Worm (Caenorhabditis elegans): ENCODE data around the gene Y37E11AL.1.

The Y37E11AL.1 gene

ce11 chrIV:3742426-3742839 is 33.1 kb downstream of the Y37E11AL.1 start (continued):
- 0 out of 2 replicates have a peak, but pooled peaks have one; percentile 24 for TF ChIP-seq hmg-20 (GFP tag; IDR thresholded peaks at IDR 0.05)
- peak; percentile 72 for TF ChIP-seq somi-1 (GFP tag; optimal IDR thresholded peaks at IDR 0.05)
- TF ChIP-seq Y53G8AR.9 (GFP tag; conservative IDR thresholded peaks at IDR 0.05): no peak
- no peak for TF ChIP-seq mes-4 (tag; optimal IDR thresholded peaks at IDR 0.05)
- peak; percentile 67 for TF ChIP-seq mcd-1 (GFP tag; IDR thresholded peaks at IDR 0.05)
- peak; percentile 48 for TF ChIP-seq rcor-1 (GFP tag; IDR thresholded peaks at IDR 0.05)
- TF ChIP-seq lin-54 (GFP tag; optimal IDR thresholded peaks at IDR 0.05): peak; percentile 28
- TF ChIP-seq F23B12.7 (tag; optimal IDR thresholded peaks at IDR 0.05; ENCODE audit: insufficient read depth): peak; percentile 17
- TF ChIP-seq F57C9.4 (tag; optimal IDR thresholded peaks at IDR 0.05): no peak
- TF ChIP-seq fkh-3 (tag; optimal IDR thresholded peaks at IDR 0.05): no peak
- TF ChIP-seq Y67H2A.10 (GFP tag; conservative IDR thresholded peaks at IDR 0.05): no peak
- peak; percentile 60 for TF ChIP-seq lin-40 (tag; optimal IDR thresholded peaks at IDR 0.05)
- peak; percentile 36 for TF ChIP-seq madf-10 (tag; optimal IDR thresholded peaks at IDR 0.05)
- TF ChIP-seq ets-4 (GFP tag; optimal IDR thresholded peaks at IDR 0.05): peak; percentile 78
- TF ChIP-seq K12H6.12 (tag; optimal IDR thresholded peaks at IDR 0.05): peak; percentile 72
- TF ChIP-seq ceh-27 (GFP tag; optimal IDR thresholded peaks at IDR 0.05): peak; percentile 38
- TF ChIP-seq snpc-4 (GFP tag; optimal IDR thresholded peaks at IDR 0.05): no peak
- TF ChIP-seq snpc-4 (tag; optimal IDR thresholded peaks at IDR 0.05): peak in 2 of 4 experiments; percentile 31 to 75
- TF ChIP-seq ceh-100 (GFP tag; IDR thresholded peaks at IDR 0.05): no peak
- TF ChIP-seq attf-5 (GFP tag; optimal IDR thresholded peaks at IDR 0.05): peak; percentile 75
- no peak for TF ChIP-seq cebp-1 (GFP tag; IDR thresholded peaks at IDR 0.05)
- peak; percentile 79 for TF ChIP-seq cebp-1 (tag; optimal IDR thresholded peaks at IDR 0.05)
- TF ChIP-seq lin-35 (GFP tag; optimal IDR thresholded peaks at IDR 0.05): peak in 1 of 3 experiments; percentile 49
- peak; percentile 48 for TF ChIP-seq nhr-80 (tag; optimal IDR thresholded peaks at IDR 0.05)
- TF ChIP-seq dox-1 (GFP tag; IDR thresholded peaks at IDR 0.05): peak; percentile 67; the same call in 1 of the 2 replicates
- peak; percentile 28; the same call in 1 of the 2 replicates for TF ChIP-seq egrh-3 (GFP tag; IDR thresholded peaks at IDR 0.05)
- peak; percentile 9 for TF ChIP-seq pha-4 (tag; optimal IDR thresholded peaks at IDR 0.05)
- TF ChIP-seq gei-17 (GFP tag; optimal IDR thresholded peaks at IDR 0.05): peak; percentile 39
- TF ChIP-seq atf-7 (tag; optimal IDR thresholded peaks at IDR 0.05): peak; percentile 32

DNA sequence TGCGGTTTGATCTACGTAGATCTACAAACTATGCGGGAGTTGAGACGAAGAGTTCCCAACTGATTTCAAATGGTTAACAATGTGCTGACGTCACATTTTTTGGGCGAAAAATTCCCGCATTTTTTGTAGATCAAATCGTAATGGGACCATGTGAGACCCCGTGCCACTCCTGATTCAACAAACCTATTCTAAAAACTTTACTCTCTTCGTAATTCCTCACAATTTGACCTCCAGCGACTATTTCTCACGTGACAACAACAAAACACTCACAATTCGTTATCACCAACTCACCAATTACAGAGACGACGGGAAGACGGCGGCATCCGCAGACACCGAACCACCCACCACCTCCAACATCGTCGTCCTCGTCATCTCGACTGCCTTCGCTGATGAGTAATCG is 34.4 kb downstream of the Y37E11AL.1 start, which contains the start of gene siah-1:
TSS of gene siah-1 (plus strand) at position 301 of the 400 bp plus-strand sequence.
- TF ChIP-seq lin-40 (tag; optimal IDR thresholded peaks at IDR 0.05) (no peak), let-526 (GFP tag; IDR thresholded peaks at IDR 0.05) (0 out of 2 replicates have a peak, but pooled peaks have one; percentile 12), C17E4.6 (GFP tag; IDR thresholded peaks at IDR 0.05) (0 out of 2 replicates have a peak, but pooled peaks have one; percentile 13), F33H1.4 (GFP tag; IDR thresholded peaks at IDR 0.05) (no peak), tbp1 (GFP tag; optimal IDR thresholded peaks at IDR 0.05) (peak; percentile 2), dox-1 (GFP tag; IDR thresholded peaks at IDR 0.05) (0 out of 2 replicates have a peak, but pooled peaks have one; percentile 11), Y95B8A.8 (GFP tag; IDR thresholded peaks at IDR 0.05) (0 out of 2 replicates have a peak, but pooled peaks have one; percentile 16), hmg-1.2 (GFP tag; IDR thresholded peaks at IDR 0.05) (0 out of 2 replicates have a peak, but pooled peaks have one; percentile 11), mcd-1 (GFP tag; IDR thresholded peaks at IDR 0.05) (0 out of 2 replicates have a peak, but pooled peaks have one; percentile 12), C06A6.2 (GFP tag; conservative IDR thresholded peaks at IDR 0.05) (no peak), cebp-1 (GFP tag; IDR thresholded peaks at IDR 0.05) (no peak), cebp-1 (tag; optimal IDR thresholded peaks at IDR 0.05) (peak; percentile 18), zfh-2 (GFP tag; conservative IDR thresholded peaks at IDR 0.05) (0 out of 2 replicates have a peak, but pooled peaks have one; percentile 34), attf-5 (GFP tag; optimal IDR thresholded peaks at IDR 0.05) (peak; percentile 15), ceh-100 (GFP tag; IDR thresholded peaks at IDR 0.05) (no peak), nhr-80 (tag; optimal IDR thresholded peaks at IDR 0.05) (peak; percentile 2)
